Worm (Caenorhabditis elegans) whole organism, midembryonic: ENCODE data around the gene gyg-1.

Experiments used
- T22C8.4 ChIP-seq: fragments of 200-800 bp; sonication (Bioruptor generic); IDR thresholded peaks from 2 replicates; pipeline ENCODE4 v1.3.6; 2022; ENCODE audit warnings: missing genetic modification characterization, missing compliant biosample characterization
- cog-1 ChIP-seq: sonication (generic microtip); optimal IDR thresholded peaks from 2 replicates; lab custom pipeline; 2016; ENCODE audit warnings: missing genetic modification characterization, missing compliant biosample characterization
- flt-1 ChIP-seq: fragments of 200-800 bp; sonication (Bioruptor generic); IDR thresholded peaks from 2 replicates; pipeline ENCODE4 v1.3.6; 2022; ENCODE audit warnings: missing genetic modification characterization, missing compliant biosample characterization
- klf-2 ChIP-seq: fragments of 200-800 bp; sonication (Bioruptor generic); conservative IDR thresholded peaks from 2 replicates; pipeline ENCODE4 v1.3.6; 2022; ENCODE audit warnings: missing genetic modification reagents, missing genetic modification characterization, missing compliant biosample characterization
- med-1 ChIP-seq: sonication (generic microtip); optimal IDR thresholded peaks from 2 replicates; lab custom pipeline; 2017; ENCODE audit warnings: missing genetic modification characterization, mild to moderate bottlenecking, missing compliant biosample characterization, antibody characterized with exemption, missing genetic modification reagents; ENCODE audit not compliant: insufficient read depth
- ref-1 ChIP-seq: fragments of 200-800 bp; sonication (Bioruptor generic); conservative IDR thresholded peaks from 2 replicates; pipeline ENCODE4 v1.3.6; 2022; ENCODE audit warnings: missing genetic modification reagents, missing genetic modification characterization, missing compliant biosample characterization
- tab-1 ChIP-seq: fragments of 200-800 bp; sonication (Bioruptor generic); IDR thresholded peaks from 2 replicates; pipeline ENCODE4 v1.3.6; 2022; ENCODE audit warnings: missing genetic modification characterization, missing compliant biosample characterization
- ztf-23 ChIP-seq: fragments of 200-800 bp; sonication (Bioruptor generic); IDR thresholded peaks from 2 replicates; pipeline ENCODE4 v1.3.6; 2022; ENCODE audit warnings: missing genetic modification reagents, missing genetic modification characterization, missing compliant biosample characterization
- ztf-29 ChIP-seq: fragments of 200-800 bp; sonication (Bioruptor generic); IDR thresholded peaks from 2 replicates; pipeline ENCODE4 v1.3.6; 2022; ENCODE audit warnings: missing genetic modification reagents, missing genetic modification characterization, missing compliant biosample characterization

gyg-1 gene

ce11 chrX:3581813-3582212, 44.4 kb downstream of the gyg-1 start:
- TF ChIP-seq T22C8.4 (no peak), flt-1 (no peak), tab-1 (no peak), ref-1 (GFP tag; lab: Robert Waterston, UW) (no peak), cog-1 (tag; lab: Kevin White, UChicago) (no peak), ztf-29 (no peak), ztf-23 (no peak), klf-2 (no peak), med-1 (GFP tag; lab: Kevin White, UChicago) (no peak)

- TF ChIP-seq ztf-29 (no peak), flt-1 (no peak), klf-2 (no peak), med-1 (GFP tag; lab: Kevin White, UChicago) (no peak), tab-1 (no peak), ref-1 (GFP tag; lab: Robert Waterston, UW) (no peak), T22C8.4 (no peak), cog-1 (tag; lab: Kevin White, UChicago) (no peak), ztf-23 (no peak)
Observed at ce11 chrX:3583436-3583835, 46.0 kb downstream of the gyg-1 start.

- TF ChIP-seq ref-1 (GFP tag; lab: Robert Waterston, UW) (no peak), cog-1 (tag; lab: Kevin White, UChicago) (no peak), klf-2 (no peak), ztf-29 (no peak), med-1 (GFP tag; lab: Kevin White, UChicago) (no peak), ztf-23 (no peak), tab-1 (no peak), T22C8.4 (no peak), flt-1 (no peak)
Observed at ce11 chrX:3584481-3584880, 47.0 kb downstream of the gyg-1 start.

ce11 chrX:3585625-3586024, 48.2 kb downstream of the gyg-1 start, which contains the start of gene T27A10.2:
TSS of gene T27A10.2 (plus strand) at chrX:3585957.
- TF ChIP-seq ref-1 (GFP tag; lab: Robert Waterston, UW) (no peak), cog-1 (tag; lab: Kevin White, UChicago) (no peak), ztf-23 (no peak), ztf-29 (no peak), flt-1 (no peak), tab-1 (no peak), med-1 (GFP tag; lab: Kevin White, UChicago) (no peak), T22C8.4 (no peak), klf-2 (no peak)

DNA sequence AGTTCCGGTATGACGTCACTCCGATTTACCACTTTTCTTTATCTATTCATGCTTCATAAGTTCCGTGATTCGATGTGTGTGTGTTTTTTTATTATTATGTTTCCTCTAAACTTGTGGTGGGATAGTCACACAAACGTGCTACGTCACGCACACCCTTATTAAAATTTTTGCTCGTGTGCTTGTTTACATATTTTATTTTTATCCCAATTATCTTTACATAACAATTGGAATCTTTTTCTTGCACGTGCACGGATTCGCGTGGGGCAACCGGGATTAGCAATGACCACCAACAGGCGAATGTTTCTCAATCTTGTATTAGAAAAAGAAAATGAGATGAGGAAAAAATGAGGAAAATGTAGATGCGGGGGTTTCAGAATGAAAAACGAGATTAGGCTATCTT, 53.1 kb downstream of the gyg-1 start:
- no peak for TF ChIP-seq ztf-29
- TF ChIP-seq cog-1 (tag; lab: Kevin White, UChicago), result no peak
- TF ChIP-seq ref-1 (GFP tag; lab: Robert Waterston, UW), result no peak
- no peak for TF ChIP-seq klf-2
- no peak for TF ChIP-seq ztf-23
